Fruit fly (Drosophila melanogaster): Measurements from ENCODE around the gene CBP.

CBP gene

DNA sequence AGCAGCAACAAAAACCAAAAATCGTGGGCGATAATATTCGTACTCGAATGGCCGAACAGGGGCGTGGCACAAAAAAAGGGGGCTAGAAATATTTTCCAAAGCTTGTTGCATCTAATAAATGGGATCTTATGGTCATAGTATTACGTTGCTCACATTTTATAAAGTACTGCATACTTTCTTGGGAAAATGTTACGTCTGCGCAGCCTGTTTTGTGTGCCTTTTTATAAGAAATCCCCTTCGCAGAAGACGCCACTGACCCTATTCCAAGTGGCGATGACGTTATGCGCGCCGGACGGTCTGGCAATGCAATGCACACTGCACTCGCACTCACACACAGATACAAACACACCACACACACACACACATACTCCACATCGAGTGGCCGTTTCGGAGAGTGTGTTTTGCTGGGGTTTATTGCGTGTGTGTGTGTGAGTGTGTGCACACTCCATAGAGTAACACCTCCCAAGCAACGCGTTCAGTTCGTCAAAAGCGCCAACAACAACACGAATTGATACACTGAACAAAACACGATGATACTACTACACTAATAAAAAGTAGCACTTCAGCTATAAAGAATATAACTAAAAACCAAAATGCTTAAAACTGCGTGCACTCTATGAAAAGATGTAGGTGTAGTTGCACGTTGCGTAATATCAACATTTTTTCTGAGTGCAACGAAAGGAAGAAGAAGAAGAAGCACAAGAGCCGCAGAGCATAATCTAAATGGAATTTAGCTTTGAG lies 43.8 kb upstream of the CBP start:
- peak; percentile 85 for TF ChIP-seq CG12605 (GFP tag; IDR thresholded peaks at IDR 0.05)
- TF ChIP-seq rn (GFP tag; IDR thresholded peaks at IDR 0.05): peak; percentile 82
- peak; percentile 71 for TF ChIP-seq CG10348 (GFP tag; IDR thresholded peaks at IDR 0.05)
- TF ChIP-seq CG4496 (GFP tag; IDR thresholded peaks at IDR 0.05): peak; percentile 95
- no peak for TF ChIP-seq EcR (GFP tag; optimal IDR thresholded peaks at IDR 0.05)
- peak; percentile 84 for TF ChIP-seq Pif1A (GFP tag; optimal IDR thresholded peaks at IDR 0.05)
- TF ChIP-seq CG17806 (tag; optimal IDR thresholded peaks at IDR 0.05): peak; percentile 90
- TF ChIP-seq CG8159 (tag; optimal IDR thresholded peaks at IDR 0.05): peak; percentile 89
- peak; percentile 67 for TF ChIP-seq CG13204 (GFP tag; optimal IDR thresholded peaks at IDR 0.05)
- peak; percentile 65 for TF ChIP-seq D1 (tag; optimal IDR thresholded peaks at IDR 0.05)
- peak; percentile 91 for TF ChIP-seq CG15710 (tag; optimal IDR thresholded peaks at IDR 0.05)
- TF ChIP-seq gl (tag; optimal IDR thresholded peaks at IDR 0.05): peak; percentile 80
- TF ChIP-seq fd96Ca (GFP tag; IDR thresholded peaks at IDR 0.05): peak; percentile 93
- TF ChIP-seq Snoo (tag; optimal IDR thresholded peaks at IDR 0.05): peak; percentile 80
- peak; percentile 86 for TF ChIP-seq Pif1B (GFP tag; optimal IDR thresholded peaks at IDR 0.05)
- peak; percentile 90 for TF ChIP-seq CG34367 (tag; optimal IDR thresholded peaks at IDR 0.05)
- TF ChIP-seq Ets98B (GFP tag; IDR thresholded peaks at IDR 0.05): peak; percentile 91
- peak; percentile 81 for TF ChIP-seq CG8301 (tag; optimal IDR thresholded peaks at IDR 0.05)
- TF ChIP-seq CG9948 (tag; optimal IDR thresholded peaks at IDR 0.05): peak; percentile 85
- peak; percentile 88 for TF ChIP-seq CG32121 (GFP tag; IDR thresholded peaks at IDR 0.05)
- TF ChIP-seq CG14655 (GFP tag; optimal IDR thresholded peaks at IDR 0.05): peak; percentile 84

DNA sequence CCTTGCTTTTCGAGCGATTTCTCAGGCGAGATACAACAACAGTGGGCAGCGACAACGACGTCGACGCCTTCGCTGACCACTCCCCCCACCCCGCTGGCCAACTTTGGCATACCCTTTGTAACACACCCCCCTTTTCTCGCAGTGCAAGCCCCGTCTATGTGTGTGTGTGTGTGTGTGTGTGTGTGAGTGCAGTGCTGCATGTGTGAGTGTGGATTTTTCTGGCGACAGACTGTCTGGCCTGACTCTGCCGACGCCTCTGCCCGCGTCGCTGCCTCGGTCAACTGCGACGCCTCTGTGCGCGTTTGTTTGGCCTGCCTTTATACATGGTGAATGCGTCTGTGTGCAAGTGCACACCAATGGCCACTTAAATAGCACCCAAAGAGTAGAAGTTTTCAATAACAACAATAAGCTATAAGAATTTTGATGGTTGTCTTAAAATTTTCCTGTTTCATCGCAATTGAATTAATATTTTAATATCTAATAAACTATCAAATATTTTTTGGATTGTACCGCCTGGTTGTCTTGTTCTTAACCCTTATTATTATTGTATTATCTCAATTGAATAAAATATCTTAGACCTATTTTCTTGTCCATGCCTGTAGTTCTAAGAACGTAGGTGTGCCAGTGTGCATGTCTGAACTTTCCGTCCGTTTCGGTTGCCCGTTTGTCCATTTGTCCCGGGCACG lies 43.1 kb upstream of the CBP start:
- no peak for TF ChIP-seq rn (GFP tag; IDR thresholded peaks at IDR 0.05)
- peak; percentile 74 for TF ChIP-seq Pif1A (GFP tag; optimal IDR thresholded peaks at IDR 0.05)
- peak; percentile 83 for TF ChIP-seq Pif1B (GFP tag; optimal IDR thresholded peaks at IDR 0.05)
- TF ChIP-seq CG17806 (tag; optimal IDR thresholded peaks at IDR 0.05): peak; percentile 89
- peak; percentile 85 for TF ChIP-seq CG12605 (GFP tag; IDR thresholded peaks at IDR 0.05)
- TF ChIP-seq CG8301 (tag; optimal IDR thresholded peaks at IDR 0.05): peak; percentile 92
- TF ChIP-seq fd96Ca (GFP tag; IDR thresholded peaks at IDR 0.05): 0 out of 3 replicates have a peak, but pooled peaks have one; percentile 11
- peak; percentile 89 for TF ChIP-seq CG32121 (GFP tag; IDR thresholded peaks at IDR 0.05)
- peak; percentile 95 for TF ChIP-seq CG8159 (tag; optimal IDR thresholded peaks at IDR 0.05)
- peak; percentile 93 for TF ChIP-seq CG14655 (GFP tag; optimal IDR thresholded peaks at IDR 0.05)
- peak; percentile 90 for TF ChIP-seq CG4496 (GFP tag; IDR thresholded peaks at IDR 0.05)
- TF ChIP-seq D1 (tag; optimal IDR thresholded peaks at IDR 0.05): peak; percentile 69
- TF ChIP-seq gl (tag; optimal IDR thresholded peaks at IDR 0.05): peak; percentile 80
- peak; percentile 78 for TF ChIP-seq Snoo (tag; optimal IDR thresholded peaks at IDR 0.05)
- TF ChIP-seq Ets98B (GFP tag; IDR thresholded peaks at IDR 0.05): peak; percentile 80
- TF ChIP-seq CG10348 (GFP tag; IDR thresholded peaks at IDR 0.05): peak; percentile 60; the same call in 1 of the 2 replicates
- peak; percentile 82 for TF ChIP-seq CG13204 (GFP tag; optimal IDR thresholded peaks at IDR 0.05)
- TF ChIP-seq CG9948 (tag; optimal IDR thresholded peaks at IDR 0.05): peak; percentile 94
- no peak for TF ChIP-seq EcR (GFP tag; optimal IDR thresholded peaks at IDR 0.05)
- peak; percentile 95 for TF ChIP-seq CG15710 (tag; optimal IDR thresholded peaks at IDR 0.05)
- peak; percentile 92 for TF ChIP-seq CG34367 (tag; optimal IDR thresholded peaks at IDR 0.05)

DNA sequence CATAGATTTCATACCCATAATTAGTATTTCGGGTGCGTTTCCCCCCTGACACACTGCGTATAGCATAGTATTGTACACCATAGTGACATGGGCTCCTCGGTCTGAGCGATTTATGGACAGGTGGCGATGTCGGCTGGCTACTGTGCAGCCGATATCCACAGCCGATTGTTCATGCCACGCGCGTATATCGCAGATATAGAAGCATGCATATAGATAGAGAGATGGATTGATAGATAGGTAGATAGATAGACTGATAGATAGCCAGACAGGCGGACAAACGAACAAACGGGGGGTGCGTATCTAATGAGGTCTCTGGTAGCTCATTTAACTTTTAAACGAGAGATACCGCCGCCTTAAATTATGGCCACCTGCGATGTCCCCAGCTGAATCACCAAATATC lies 41.2 kb upstream of the CBP start:
- TF ChIP-seq Ets98B (GFP tag; IDR thresholded peaks at IDR 0.05) (no peak), gl (tag; optimal IDR thresholded peaks at IDR 0.05) (no peak), CG10348 (GFP tag; IDR thresholded peaks at IDR 0.05) (no peak), rn (GFP tag; IDR thresholded peaks at IDR 0.05) (no peak), EcR (GFP tag; optimal IDR thresholded peaks at IDR 0.05) (no peak)

- no peak for TF ChIP-seq CG15710 (tag; optimal IDR thresholded peaks at IDR 0.05)
- no peak for TF ChIP-seq Pif1A (GFP tag; optimal IDR thresholded peaks at IDR 0.05)
- no peak for TF ChIP-seq Ets98B (GFP tag; IDR thresholded peaks at IDR 0.05)
- TF ChIP-seq CG9948 (tag; optimal IDR thresholded peaks at IDR 0.05): no peak
- no peak for TF ChIP-seq CG4496 (GFP tag; IDR thresholded peaks at IDR 0.05)
- TF ChIP-seq CG17806 (tag; optimal IDR thresholded peaks at IDR 0.05): no peak
- TF ChIP-seq CG14655 (GFP tag; optimal IDR thresholded peaks at IDR 0.05): no peak
- TF ChIP-seq Snoo (tag; optimal IDR thresholded peaks at IDR 0.05): no peak
- no peak for TF ChIP-seq CG13204 (GFP tag; optimal IDR thresholded peaks at IDR 0.05)
- no peak for TF ChIP-seq fd96Ca (GFP tag; IDR thresholded peaks at IDR 0.05)
- TF ChIP-seq CG12605 (GFP tag; IDR thresholded peaks at IDR 0.05): no peak
- no peak for TF ChIP-seq Pif1B (GFP tag; optimal IDR thresholded peaks at IDR 0.05)
- no peak for TF ChIP-seq EcR (GFP tag; optimal IDR thresholded peaks at IDR 0.05)
- no peak for TF ChIP-seq CG8159 (tag; optimal IDR thresholded peaks at IDR 0.05)
- no peak for TF ChIP-seq rn (GFP tag; IDR thresholded peaks at IDR 0.05)
These were observed 40.4 kb upstream of the CBP start for dm6 chrX:7296721-7297227.

DNA sequence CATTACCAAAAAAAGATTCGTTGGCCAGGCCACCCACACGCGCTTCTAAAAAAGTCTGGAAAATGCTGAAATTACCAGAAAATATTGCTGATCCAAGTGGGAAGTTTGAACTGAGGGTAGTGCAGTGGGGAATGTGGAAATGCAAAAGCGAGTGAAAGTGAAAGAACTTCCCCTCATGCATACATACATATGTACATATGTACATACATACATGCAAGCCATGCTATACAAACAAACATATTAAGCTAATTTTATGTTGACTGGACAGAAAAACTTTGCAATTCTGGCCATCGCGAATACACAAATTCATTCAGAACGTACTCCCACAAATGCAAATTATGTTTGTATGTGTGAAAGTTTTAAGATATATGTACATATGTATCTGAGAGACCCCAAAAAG lies 38.8 kb upstream of the CBP start:
- no peak for TF ChIP-seq CG34367 (tag; optimal IDR thresholded peaks at IDR 0.05)
- TF ChIP-seq CG9948 (tag; optimal IDR thresholded peaks at IDR 0.05): no peak
- TF ChIP-seq Pif1A (GFP tag; optimal IDR thresholded peaks at IDR 0.05): no peak
- no peak for TF ChIP-seq CG10348 (GFP tag; IDR thresholded peaks at IDR 0.05)
- TF ChIP-seq EcR (GFP tag; optimal IDR thresholded peaks at IDR 0.05): no peak
- no peak for TF ChIP-seq CG4496 (GFP tag; IDR thresholded peaks at IDR 0.05)
- no peak for TF ChIP-seq rn (GFP tag; IDR thresholded peaks at IDR 0.05)
- TF ChIP-seq fd96Ca (GFP tag; IDR thresholded peaks at IDR 0.05): no peak
